Worm (Caenorhabditis elegans) whole organism, midembryonic: Measurements from ENCODE around the gene kat-1.

Source experiments
- T22C8.4 ChIP-seq: fragments of 200-800 bp; sonication (Bioruptor generic); IDR thresholded peaks from 2 replicates; pipeline ENCODE4 v1.3.6; 2022; ENCODE audit warnings: missing genetic modification characterization, missing compliant biosample characterization
- cog-1 ChIP-seq: sonication (generic microtip); optimal IDR thresholded peaks from 2 replicates; lab custom pipeline; 2016; ENCODE audit warnings: missing genetic modification characterization, missing compliant biosample characterization
- flt-1 ChIP-seq: fragments of 200-800 bp; sonication (Bioruptor generic); IDR thresholded peaks from 2 replicates; pipeline ENCODE4 v1.3.6; 2022; ENCODE audit warnings: missing genetic modification characterization, missing compliant biosample characterization
- klf-2 ChIP-seq: fragments of 200-800 bp; sonication (Bioruptor generic); conservative IDR thresholded peaks from 2 replicates; pipeline ENCODE4 v1.3.6; 2022; ENCODE audit warnings: missing genetic modification reagents, missing genetic modification characterization, missing compliant biosample characterization
- med-1 ChIP-seq: sonication (generic microtip); optimal IDR thresholded peaks from 2 replicates; lab custom pipeline; 2017; ENCODE audit warnings: missing genetic modification characterization, mild to moderate bottlenecking, missing compliant biosample characterization, antibody characterized with exemption, missing genetic modification reagents; ENCODE audit not compliant: insufficient read depth
- ref-1 ChIP-seq: fragments of 200-800 bp; sonication (Bioruptor generic); conservative IDR thresholded peaks from 2 replicates; pipeline ENCODE4 v1.3.6; 2022; ENCODE audit warnings: missing genetic modification reagents, missing genetic modification characterization, missing compliant biosample characterization
- tab-1 ChIP-seq: fragments of 200-800 bp; sonication (Bioruptor generic); IDR thresholded peaks from 2 replicates; pipeline ENCODE4 v1.3.6; 2022; ENCODE audit warnings: missing genetic modification characterization, missing compliant biosample characterization
- ztf-23 ChIP-seq: fragments of 200-800 bp; sonication (Bioruptor generic); IDR thresholded peaks from 2 replicates; pipeline ENCODE4 v1.3.6; 2022; ENCODE audit warnings: missing genetic modification reagents, missing genetic modification characterization, missing compliant biosample characterization
- ztf-29 ChIP-seq: fragments of 200-800 bp; sonication (Bioruptor generic); IDR thresholded peaks from 2 replicates; pipeline ENCODE4 v1.3.6; 2022; ENCODE audit warnings: missing genetic modification reagents, missing genetic modification characterization, missing compliant biosample characterization

The kat-1 gene

ce11 chrII:7051778-7052177, 21.8 kb upstream of the kat-1 start, which contains the start of gene ZK1127.12:
Gene ZK1127.12, plus strand, starts transcription at chrII:7052078.
- TF ChIP-seq T22C8.4 (GFP tag; lab: Robert Waterston, UW): no peak
- no peak for TF ChIP-seq ztf-29 (GFP tag; lab: Robert Waterston, UW)
- TF ChIP-seq flt-1 (GFP tag; lab: Robert Waterston, UW): no peak
- no peak for TF ChIP-seq tab-1 (GFP tag; lab: Robert Waterston, UW)
- no peak for TF ChIP-seq klf-2 (GFP tag; lab: Robert Waterston, UW)
- TF ChIP-seq ztf-23 (GFP tag; lab: Robert Waterston, UW): no peak
- no peak for TF ChIP-seq cog-1 (tag; lab: Kevin White, UChicago)
- no peak for TF ChIP-seq med-1 (GFP tag; lab: Kevin White, UChicago)

ce11 chrII:7053001-7053400, 20.6 kb upstream of the kat-1 start, which contains the start of gene ZK1127.13:
Gene ZK1127.13, plus strand, starts transcription at chrII:7053301.
- TF ChIP-seq flt-1 (GFP tag; lab: Robert Waterston, UW): no peak
- no peak for TF ChIP-seq ref-1 (GFP tag; lab: Robert Waterston, UW)

DNA sequence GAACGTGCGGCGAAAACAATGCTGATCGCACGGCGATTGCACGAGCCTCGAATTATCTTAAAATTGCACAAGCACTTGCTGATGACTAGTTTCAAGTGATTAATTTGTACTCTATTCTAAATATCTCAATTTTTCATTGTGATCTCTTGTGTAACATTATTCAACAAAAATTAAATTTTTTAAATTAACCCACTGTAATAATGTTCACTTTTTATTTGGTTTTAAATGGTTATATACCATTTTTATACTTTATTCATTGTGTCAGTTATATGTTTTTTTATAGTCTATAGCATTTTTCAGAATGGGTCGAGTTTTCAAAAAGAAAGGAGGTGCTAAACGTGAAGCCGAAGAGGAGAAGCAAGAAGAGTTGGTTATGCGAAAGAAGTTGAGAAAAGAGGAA, 20.0 kb upstream of the kat-1 start, which contains the start of gene ZK1127.4:
Gene ZK1127.4 (plus strand): TSS at position 301 of the 400 bp plus-strand sequence.
- TF ChIP-seq cog-1 (tag; lab: Kevin White, UChicago): no peak
- TF ChIP-seq tab-1 (GFP tag; lab: Robert Waterston, UW): no peak
- no peak for TF ChIP-seq flt-1 (GFP tag; lab: Robert Waterston, UW)
- no peak for TF ChIP-seq klf-2 (GFP tag; lab: Robert Waterston, UW)
- no peak for TF ChIP-seq med-1 (GFP tag; lab: Kevin White, UChicago)
- TF ChIP-seq T22C8.4 (GFP tag; lab: Robert Waterston, UW): no peak
- TF ChIP-seq ztf-23 (GFP tag; lab: Robert Waterston, UW): no peak
- no peak for TF ChIP-seq ref-1 (GFP tag; lab: Robert Waterston, UW)
- TF ChIP-seq ztf-29 (GFP tag; lab: Robert Waterston, UW): no peak

DNA sequence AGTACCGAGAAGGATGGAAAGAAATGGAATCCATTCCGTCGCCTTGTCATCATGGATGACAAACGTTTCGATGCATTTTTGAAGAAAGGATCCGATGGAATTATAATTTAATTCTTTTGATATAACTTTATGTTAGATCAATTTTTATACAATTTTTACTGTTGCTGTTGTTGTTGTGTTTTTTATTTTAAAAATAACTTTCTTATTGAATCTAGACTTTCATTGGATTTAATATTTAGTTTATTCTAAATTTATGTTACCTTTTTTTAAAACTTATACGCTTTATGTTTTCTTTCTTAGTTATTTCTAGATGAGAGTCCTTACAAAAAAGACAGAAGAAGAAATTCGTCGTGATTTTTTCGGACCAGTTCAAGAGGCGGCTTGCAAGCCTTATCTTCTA, 18.6 kb upstream of the kat-1 start, which contains the start of gene ZK1127.3:
Gene ZK1127.3 (plus strand): TSS at position 301 of the 400 bp plus-strand sequence.
- no peak for TF ChIP-seq ref-1 (GFP tag; lab: Robert Waterston, UW)
- TF ChIP-seq T22C8.4 (GFP tag; lab: Robert Waterston, UW): no peak
- no peak for TF ChIP-seq flt-1 (GFP tag; lab: Robert Waterston, UW)
- no peak for TF ChIP-seq ztf-23 (GFP tag; lab: Robert Waterston, UW)
- TF ChIP-seq ztf-29 (GFP tag; lab: Robert Waterston, UW): no peak
- no peak for TF ChIP-seq klf-2 (GFP tag; lab: Robert Waterston, UW)
- TF ChIP-seq med-1 (GFP tag; lab: Kevin White, UChicago): no peak

- TF ChIP-seq med-1 (GFP tag; lab: Kevin White, UChicago): no peak
- no peak for TF ChIP-seq cog-1 (tag; lab: Kevin White, UChicago)
- TF ChIP-seq ztf-29 (GFP tag; lab: Robert Waterston, UW): no peak
- TF ChIP-seq ztf-23 (GFP tag; lab: Robert Waterston, UW): no peak
- no peak for TF ChIP-seq flt-1 (GFP tag; lab: Robert Waterston, UW)
- no peak for TF ChIP-seq T22C8.4 (GFP tag; lab: Robert Waterston, UW)
Observed at ce11 chrII:7056328-7056727, 17.3 kb upstream of the kat-1 start.

ce11 chrII:7057860-7058259, 15.8 kb upstream of the kat-1 start, which contains the start of gene cth-2:
Gene cth-2, minus strand, starts transcription at chrII:7057960.
- TF ChIP-seq med-1 (GFP tag; lab: Kevin White, UChicago) (no peak), ztf-23 (GFP tag; lab: Robert Waterston, UW) (no peak), ref-1 (GFP tag; lab: Robert Waterston, UW) (no peak), tab-1 (GFP tag; lab: Robert Waterston, UW) (no peak), ztf-29 (GFP tag; lab: Robert Waterston, UW) (no peak), flt-1 (GFP tag; lab: Robert Waterston, UW) (no peak), T22C8.4 (GFP tag; lab: Robert Waterston, UW) (no peak), klf-2 (GFP tag; lab: Robert Waterston, UW) (no peak), cog-1 (tag; lab: Kevin White, UChicago) (no peak)

DNA sequence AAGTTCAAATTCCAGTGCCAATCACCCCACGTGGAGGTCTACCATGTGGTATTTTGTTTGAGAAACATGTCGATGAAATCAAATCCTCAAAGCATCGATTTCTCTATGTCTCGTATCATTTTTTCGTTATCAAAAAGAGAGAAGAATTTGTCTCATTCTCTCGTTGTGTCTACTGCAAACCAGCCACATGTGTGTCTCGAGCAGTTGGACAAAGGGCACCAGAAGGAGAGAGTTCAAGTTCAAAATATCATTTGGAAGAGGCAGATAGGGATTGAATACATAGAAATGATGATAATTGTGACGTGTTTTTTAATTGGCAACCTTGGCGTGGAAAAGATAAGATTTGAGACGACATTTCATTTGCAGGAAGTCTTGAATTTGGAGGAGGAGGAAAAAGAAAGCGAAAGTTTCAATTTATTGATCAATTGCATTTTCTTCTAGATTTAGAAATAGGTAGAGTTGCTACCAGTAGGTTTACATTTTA, 14.3 kb upstream of the kat-1 start:
- no peak for TF ChIP-seq flt-1 (GFP tag; lab: Robert Waterston, UW)
- TF ChIP-seq cog-1 (tag; lab: Kevin White, UChicago): no peak
- TF ChIP-seq tab-1 (GFP tag; lab: Robert Waterston, UW): no peak
- no peak for TF ChIP-seq ztf-29 (GFP tag; lab: Robert Waterston, UW)
- TF ChIP-seq T22C8.4 (GFP tag; lab: Robert Waterston, UW): no peak
- TF ChIP-seq ref-1 (GFP tag; lab: Robert Waterston, UW): no peak
- TF ChIP-seq ztf-23 (GFP tag; lab: Robert Waterston, UW): no peak
- TF ChIP-seq med-1 (GFP tag; lab: Kevin White, UChicago): no peak
- no peak for TF ChIP-seq klf-2 (GFP tag; lab: Robert Waterston, UW)

- TF ChIP-seq flt-1 (GFP tag; lab: Robert Waterston, UW) (no peak), ztf-23 (GFP tag; lab: Robert Waterston, UW) (no peak), T22C8.4 (GFP tag; lab: Robert Waterston, UW) (no peak), klf-2 (GFP tag; lab: Robert Waterston, UW) (no peak), med-1 (GFP tag; lab: Kevin White, UChicago) (no peak), ref-1 (GFP tag; lab: Robert Waterston, UW) (no peak), cog-1 (tag; lab: Kevin White, UChicago) (no peak)
Observed at ce11 chrII:7060202-7060601, 13.4 kb upstream of the kat-1 start.

ce11 chrII:7060791-7061190, 12.8 kb upstream of the kat-1 start:
- TF ChIP-seq ref-1 (GFP tag; lab: Robert Waterston, UW) (no peak), ztf-29 (GFP tag; lab: Robert Waterston, UW) (no peak), cog-1 (tag; lab: Kevin White, UChicago) (no peak), ztf-23 (GFP tag; lab: Robert Waterston, UW) (no peak), flt-1 (GFP tag; lab: Robert Waterston, UW) (no peak), klf-2 (GFP tag; lab: Robert Waterston, UW) (no peak), med-1 (GFP tag; lab: Kevin White, UChicago) (no peak), tab-1 (GFP tag; lab: Robert Waterston, UW) (no peak), T22C8.4 (GFP tag; lab: Robert Waterston, UW) (no peak)
